Worm (Caenorhabditis elegans): ENCODE measurements around the gene sulp-8.

ce11 chrV:9630542-9630941, 42.9 kb downstream of the sulp-8 start:
- no peak for TF ChIP-seq lsy-2 (tag; optimal IDR thresholded peaks at IDR 0.05)
- no peak for TF ChIP-seq gei-8 (GFP tag; optimal IDR thresholded peaks at IDR 0.05)
- TF ChIP-seq duxl-1 (tag; optimal IDR thresholded peaks at IDR 0.05; ENCODE audit: poor library complexity): no peak
- TF ChIP-seq F37D6.2 (tag; optimal IDR thresholded peaks at IDR 0.05): no peak
- TF ChIP-seq php-3 (GFP tag; IDR thresholded peaks at IDR 0.05): no peak
- TF ChIP-seq T26A8.4 (GFP tag; IDR thresholded peaks at IDR 0.05): no peak
